Worm (Caenorhabditis elegans) whole organism, L2 larva: Measurements from ENCODE around the gene srbc-63.

Source experiments
- alr-1 ChIP-seq: fragments of 150-350 bp; optimal IDR thresholded peaks from 2 replicates; lab custom pipeline; 2014; ENCODE audit warnings: missing biosample characterization, missing genetic modification characterization
- blmp-1 ChIP-seq: sonication (generic microtip); optimal IDR thresholded peaks from 2 replicates; lab custom pipeline; 2017; ENCODE audit warnings: missing genetic modification characterization, mild to moderate bottlenecking, missing compliant biosample characterization, antibody characterized with exemption, moderate library complexity; ENCODE audit not compliant: insufficient read depth
- elt-1 ChIP-seq: fragments of 150-350 bp; optimal IDR thresholded peaks from 2 replicates; lab custom pipeline; 2014; ENCODE audit warnings: missing biosample characterization, missing genetic modification characterization
- lin-11 ChIP-seq: fragments of 150-350 bp; sonication (generic microtip); optimal IDR thresholded peaks from 2 replicates; lab custom pipeline; 2014; ENCODE audit warnings: missing biosample characterization, missing genetic modification characterization, inconsistent platforms, mixed read lengths
- nhr-21 ChIP-seq: fragments of 150-350 bp; optimal IDR thresholded peaks from 2 replicates; lab custom pipeline; 2014; ENCODE audit warnings: missing biosample characterization, missing genetic modification characterization
- nhr-25 ChIP-seq: fragments of 150-350 bp; sonication (generic microtip); optimal IDR thresholded peaks from 3 replicates; lab custom pipeline; 2014; ENCODE audit warnings: missing biosample characterization, missing genetic modification characterization
- snpc-4 ChIP-seq: fragments of 150-350 bp; optimal IDR thresholded peaks from 2 replicates; lab custom pipeline; 2014; ENCODE audit warnings: missing biosample characterization, missing genetic modification characterization
- unc-39 ChIP-seq: fragments of 150-350 bp; optimal IDR thresholded peaks from 2 replicates; lab custom pipeline; 2014; ENCODE audit warnings: missing biosample characterization, missing genetic modification characterization
- zag-1 ChIP-seq: fragments of 150-350 bp; optimal IDR thresholded peaks from 2 replicates; lab custom pipeline; 2014; ENCODE audit warnings: missing biosample characterization, missing genetic modification characterization
- ztf-1 ChIP-seq: fragments of 200-800 bp; sonication (Bioruptor generic); conservative IDR thresholded peaks from 2 replicates; pipeline ENCODE4 v1.3.6; 2022; ENCODE audit warnings: missing genetic modification characterization, missing compliant biosample characterization

DNA sequence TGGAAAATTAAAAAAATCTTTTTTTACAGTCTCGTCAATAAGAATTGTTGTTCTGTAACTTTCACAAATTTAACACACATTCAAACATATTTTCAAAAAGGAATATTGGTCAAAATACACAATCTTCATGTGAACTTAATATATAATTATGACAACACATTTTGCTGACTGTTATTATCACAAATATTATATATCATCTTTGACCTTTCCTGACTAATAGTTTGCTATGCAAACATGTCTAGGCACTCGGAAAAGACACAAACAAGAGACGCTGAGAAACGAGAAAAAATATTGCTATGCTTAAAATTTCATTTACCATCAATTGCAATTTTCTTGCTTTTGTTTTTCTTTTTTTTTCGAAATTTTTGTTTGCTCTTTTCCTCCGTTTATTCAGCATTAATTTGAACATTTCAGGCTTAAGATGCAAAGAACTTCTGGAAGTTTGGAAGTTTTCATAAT lies 10.6 kb downstream of the srbc-63 start, which contains the start of gene fbxa-135:
- TF ChIP-seq blmp-1 (tag; lab: Kevin White, UChicago) (no peak), zag-1 (no peak), nhr-21 (no peak), alr-1 (no peak), nhr-25 (tag; lab: Kevin White, UChicago) (no peak), unc-39 (no peak), ztf-1 (no peak), elt-1 (tag; lab: Kevin White, UChicago) (no peak), lin-11 (tag; lab: Kevin White, UChicago) (no peak), snpc-4 (no peak)
